Worm (Caenorhabditis elegans) whole organism, young adult: ENCODE measurements around the gene mff-1.

Source experiments
- B0261.1 ChIP-seq: sonication (generic microtip); optimal IDR thresholded peaks from 2 replicates; lab custom pipeline; 2016; ENCODE audit warnings: mild to moderate bottlenecking, missing genetic modification characterization, moderate library complexity, missing compliant biosample characterization
- C06A6.2 ChIP-seq: fragments of 200-800 bp; sonication (Bioruptor generic); conservative IDR thresholded peaks from 2 replicates; pipeline ENCODE4 v1.3.6; 2022; ENCODE audit warnings: missing genetic modification characterization, missing compliant biosample characterization
- D2030.7 ChIP-seq: fragments of 200-800 bp; sonication (Bioruptor generic); IDR thresholded peaks from 2 replicates; pipeline ENCODE4 v1.3.6; 2022; ENCODE audit warnings: missing genetic modification reagents, missing genetic modification characterization, missing compliant biosample characterization
- K11D2.4 ChIP-seq: fragments of 200-800 bp; sonication (Bioruptor generic); IDR thresholded peaks from 2 replicates; pipeline ENCODE4 v1.3.6; 2022; ENCODE audit warnings: missing genetic modification reagents, missing genetic modification characterization, missing compliant biosample characterization
- ZK185.1 ChIP-seq: sonication (generic microtip); optimal IDR thresholded peaks from 2 replicates; lab custom pipeline; 2016; ENCODE audit warnings: mild to moderate bottlenecking, missing genetic modification characterization, missing compliant biosample characterization; ENCODE audit not compliant: poor library complexity, severe bottlenecking
- ama-1 ChIP-seq, 3 experiments: fragments of 150-350 bp in 1 of 3; sonication (generic microtip) in 2 of 3; optimal IDR thresholded peaks; 2 replicates each; lab custom pipeline; 2014 to 2018; ENCODE audit warnings: missing biosample characterization in 2 of 3, missing genetic modification characterization in 2 of 3, missing genetic modification reagents in 2 of 3
- atf-7 ChIP-seq: sonication (generic microtip); optimal IDR thresholded peaks from 2 replicates; lab custom pipeline; 2017; ENCODE audit warnings: mild to moderate bottlenecking, missing genetic modification characterization, missing compliant biosample characterization
- attf-6 ChIP-seq: fragments of 200-800 bp; sonication (Bioruptor generic); IDR thresholded peaks from 2 replicates; pipeline ENCODE4 v1.3.6; 2022; ENCODE audit warnings: missing genetic modification reagents, missing genetic modification characterization, missing compliant biosample characterization
- bed-2 ChIP-seq: fragments of 200-800 bp; sonication (Bioruptor generic); IDR thresholded peaks from 2 replicates; pipeline ENCODE4 v1.3.6; 2022; ENCODE audit warnings: missing genetic modification reagents, missing genetic modification characterization, missing compliant biosample characterization
- cebp-1 ChIP-seq, 2 experiments: fragments of 200-800 bp in 1 of 2; sonication (Bioruptor generic) in 1 of 2; sonication (generic microtip) in 1 of 2; IDR thresholded peaks in 1 of 2; optimal IDR thresholded peaks in 1 of 2; 2 replicates each; pipeline versions ENCODE4 v1.3.6 to Lab custom; 2017 to 2022; ENCODE audit warnings: missing compliant biosample characterization in 2 of 2, missing genetic modification characterization in 2 of 2, mild to moderate bottlenecking in 1 of 2, missing genetic modification reagents in 1 of 2, moderate library complexity in 1 of 2
- ceh-100 ChIP-seq: fragments of 200-800 bp; sonication (Bioruptor generic); IDR thresholded peaks from 2 replicates; pipeline ENCODE4 v1.3.6; 2022; ENCODE audit warnings: missing genetic modification reagents, missing genetic modification characterization, missing compliant biosample characterization
- chd-7 ChIP-seq: sonication (generic microtip); optimal IDR thresholded peaks from 2 replicates; lab custom pipeline; 2016; ENCODE audit warnings: mild to moderate bottlenecking, missing genetic modification characterization, moderate library complexity, missing compliant biosample characterization
- die-1 ChIP-seq: sonication (generic microtip); optimal IDR thresholded peaks from 2 replicates; lab custom pipeline; 2016; ENCODE audit warnings: missing genotype, mild to moderate bottlenecking, missing genetic modification characterization, missing compliant biosample characterization
- dpl-1 ChIP-seq: fragments of 150-350 bp; optimal IDR thresholded peaks from 2 replicates; lab custom pipeline; 2014; ENCODE audit warnings: missing biosample characterization, missing genetic modification reagents, missing genetic modification characterization
- egl-44 ChIP-seq: fragments of 200-800 bp; sonication (Bioruptor generic); IDR thresholded peaks from 2 replicates; pipeline ENCODE4 v1.3.6; 2022; ENCODE audit warnings: missing genetic modification reagents, missing genetic modification characterization, missing compliant biosample characterization
- him-1 ChIP-seq: sonication (generic microtip); optimal IDR thresholded peaks from 2 replicates; lab custom pipeline; 2016; ENCODE audit warnings: missing genotype, missing genetic modification reagents, missing genetic modification characterization, missing compliant biosample characterization
- hmg-1.2 ChIP-seq: fragments of 200-800 bp; sonication (Bioruptor generic); IDR thresholded peaks from 2 replicates; pipeline ENCODE4 v1.3.6; 2022; ENCODE audit warnings: missing genetic modification reagents, missing genetic modification characterization, missing compliant biosample characterization
- lag-1 ChIP-seq: fragments of 200-800 bp; sonication (Bioruptor generic); IDR thresholded peaks from 2 replicates; pipeline ENCODE4 v1.3.6; 2022; ENCODE audit warnings: missing genetic modification reagents, missing genetic modification characterization, missing compliant biosample characterization
- lin-26 ChIP-seq: fragments of 200-800 bp; sonication (Bioruptor generic); IDR thresholded peaks from 2 replicates; pipeline ENCODE4 v1.3.6; 2022; ENCODE audit warnings: missing genetic modification reagents, missing genetic modification characterization, missing compliant biosample characterization
- lir-1 ChIP-seq: fragments of 200-800 bp; sonication (Bioruptor generic); conservative IDR thresholded peaks from 2 replicates; pipeline ENCODE4 v1.3.6; 2022; ENCODE audit warnings: missing genetic modification reagents, missing genetic modification characterization, missing compliant biosample characterization
- madf-6 ChIP-seq: fragments of 200-800 bp; sonication (Bioruptor generic); IDR thresholded peaks from 2 replicates; pipeline ENCODE4 v1.3.6; 2022; ENCODE audit warnings: missing genetic modification reagents, missing genetic modification characterization, missing compliant biosample characterization
- madf-8 ChIP-seq: fragments of 200-800 bp; sonication (Bioruptor generic); conservative IDR thresholded peaks from 2 replicates; pipeline ENCODE4 v1.3.6; 2022; ENCODE audit warnings: missing genetic modification reagents, missing genetic modification characterization, missing compliant biosample characterization
- mxl-1 ChIP-seq: sonication (generic microtip); optimal IDR thresholded peaks from 2 replicates; lab custom pipeline; 2016; ENCODE audit warnings: missing genetic modification characterization, missing compliant biosample characterization
- nfyb-1 ChIP-seq: fragments of 200-800 bp; sonication (Bioruptor generic); IDR thresholded peaks from 2 replicates; pipeline ENCODE4 v1.3.6; 2022; ENCODE audit warnings: missing genetic modification reagents, missing genetic modification characterization, missing compliant biosample characterization
- nhr-27 ChIP-seq: fragments of 200-800 bp; sonication (Bioruptor generic); optimal IDR thresholded peaks from 2 replicates; lab custom pipeline; 2018; ENCODE audit warnings: mild to moderate bottlenecking, missing genetic modification characterization, moderate library complexity, missing compliant biosample characterization
- pbrm-1 ChIP-seq: fragments of 200-800 bp; sonication (Bioruptor generic); IDR thresholded peaks from 2 replicates; pipeline ENCODE4 v1.3.6; 2022; ENCODE audit warnings: missing genetic modification reagents, missing genetic modification characterization, missing compliant biosample characterization
- rcor-1 ChIP-seq: fragments of 200-800 bp; sonication (Bioruptor generic); IDR thresholded peaks from 2 replicates; pipeline ENCODE4 v1.3.6; 2022; ENCODE audit warnings: missing genetic modification reagents, missing genetic modification characterization, missing compliant biosample characterization
- rpc-1 ChIP-seq, 2 experiments: fragments of 150-350 bp in 1 of 2; sonication (generic microtip) in 1 of 2; optimal IDR thresholded peaks; 2 replicates each; lab custom pipeline; 2014 to 2018; ENCODE audit warnings: missing biosample characterization in 1 of 2, missing genetic modification characterization in 1 of 2, missing genetic modification reagents in 1 of 2, missing genotype in 1 of 2
- sdz-38 ChIP-seq: sonication (generic microtip); optimal IDR thresholded peaks from 2 replicates; lab custom pipeline; 2016; ENCODE audit warnings: missing genotype, missing genetic modification characterization, missing compliant biosample characterization
- snpc-1.3 ChIP-seq: sonication (generic microtip); optimal IDR thresholded peaks from 2 replicates; lab custom pipeline; 2017; ENCODE audit warnings: missing genetic modification characterization, mild to moderate bottlenecking, missing compliant biosample characterization, antibody characterized with exemption, moderate library complexity, missing genotype, missing genetic modification reagents; ENCODE audit not compliant: insufficient read depth
- snpc-4 ChIP-seq, 5 experiments: fragments of 150-350 bp in 1 of 5; sonication (generic microtip) in 4 of 5; optimal IDR thresholded peaks; 2 replicates each; lab custom pipeline; 2014 to 2018; ENCODE audit warnings: missing genetic modification characterization in 5 of 5, missing biosample characterization in 3 of 5, antibody characterized with exemption in 2 of 5, mild to moderate bottlenecking in 2 of 5, missing compliant biosample characterization in 2 of 5, missing genotype in 2 of 5, moderate library complexity in 2 of 5, missing genetic modification reagents in 1 of 5
- tbp1 ChIP-seq: fragments of 200-800 bp; sonication (Bioruptor generic); optimal IDR thresholded peaks from 2 replicates; lab custom pipeline; 2018; ENCODE audit warnings: mild to moderate bottlenecking, missing genetic modification characterization, missing compliant biosample characterization
- tlf-1 ChIP-seq: fragments of 200-800 bp; sonication (Bioruptor generic); optimal IDR thresholded peaks from 2 replicates; lab custom pipeline; 2018; ENCODE audit warnings: mild to moderate bottlenecking, missing genetic modification characterization, missing compliant biosample characterization
- zfh-2 ChIP-seq: fragments of 200-800 bp; sonication (Bioruptor generic); conservative IDR thresholded peaks from 2 replicates; pipeline ENCODE4 v1.3.6; 2022; ENCODE audit warnings: missing genetic modification reagents, missing genetic modification characterization, missing compliant biosample characterization
- zim-3 ChIP-seq: sonication (generic microtip); optimal IDR thresholded peaks from 2 replicates; lab custom pipeline; 2017; ENCODE audit warnings: mild to moderate bottlenecking, missing genetic modification characterization, moderate library complexity, missing compliant biosample characterization
- ztf-25 ChIP-seq: fragments of 200-800 bp; sonication (Bioruptor generic); IDR thresholded peaks from 2 replicates; pipeline ENCODE4 v1.3.6; 2022; ENCODE audit warnings: missing genetic modification reagents, missing genetic modification characterization, missing compliant biosample characterization
- ztf-28 ChIP-seq: fragments of 200-800 bp; sonication (Bioruptor generic); IDR thresholded peaks from 2 replicates; pipeline ENCODE4 v1.3.6; 2022; ENCODE audit warnings: missing genetic modification reagents, missing genetic modification characterization, missing compliant biosample characterization

mff-1 gene

DNA sequence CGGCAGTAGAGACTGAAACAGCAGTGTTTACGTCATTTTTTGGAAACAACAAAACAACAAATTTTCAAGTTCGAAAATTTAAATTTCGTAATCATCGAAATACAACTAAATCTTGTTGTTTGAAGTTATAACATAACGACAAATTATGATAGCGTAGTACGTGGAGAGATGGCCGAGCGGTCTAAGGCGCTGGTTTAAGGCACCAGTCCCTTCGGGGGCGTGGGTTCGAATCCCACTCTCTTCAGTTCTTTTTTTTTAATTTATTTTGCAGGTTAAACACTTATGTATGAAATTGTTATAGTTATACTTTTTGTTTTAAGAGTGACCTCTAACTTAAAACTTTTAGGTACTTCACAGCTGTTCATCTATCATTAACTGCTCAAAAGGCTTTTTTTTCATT is 44.7 kb downstream of the mff-1 start (continued):
- TF ChIP-seq die-1 (tag; lab: Kevin White, UChicago) (peak; percentile 68), sdz-38 (tag; lab: Kevin White, UChicago) (no peak), him-1 (tag; lab: Kevin White, UChicago) (peak; percentile 66), snpc-1.3 (tag; lab: Kevin White, UChicago) (peak; percentile 66), pbrm-1 (GFP tag; lab: Robert Waterston, UW) (peak; percentile 68)

DNA sequence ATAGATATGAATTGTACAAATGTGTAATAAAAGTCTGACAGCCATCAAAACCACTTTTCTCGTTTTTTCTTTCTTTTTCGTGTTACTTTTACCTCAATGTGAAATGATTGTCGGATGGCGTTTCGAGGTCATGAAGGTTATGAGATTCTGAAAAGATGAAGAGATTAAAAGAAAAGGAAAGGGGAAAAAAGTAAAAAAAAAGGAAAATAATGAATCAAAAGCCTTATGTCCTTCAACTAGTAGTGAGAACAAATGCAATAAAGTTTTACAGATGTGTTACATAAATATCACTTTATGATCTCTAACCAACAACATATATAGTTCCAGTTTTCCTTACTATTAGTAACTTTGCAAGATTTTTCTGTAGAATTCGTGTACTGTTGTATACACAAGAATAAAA is 46.2 kb downstream of the mff-1 start, which contains the start of gene gmap-3:
Gene gmap-3, minus strand, starts transcription at position 148 of the 400 bp plus-strand sequence.
- TF ChIP-seq B0261.1 (tag; lab: Kevin White, UChicago) (no peak), mxl-1 (tag; lab: Kevin White, UChicago) (no peak), atf-7 (tag; lab: Kevin White, UChicago) (no peak), egl-44 (GFP tag; lab: Robert Waterston, UW) (no peak), madf-8 (GFP tag; lab: Robert Waterston, UW) (no peak), lag-1 (GFP tag; lab: Robert Waterston, UW) (no peak), lir-1 (GFP tag; lab: Robert Waterston, UW) (no peak), K11D2.4 (GFP tag; lab: Robert Waterston, UW) (no peak), ZK185.1 (tag; lab: Kevin White, UChicago) (no peak), zim-3 (no peak), nfyb-1 (GFP tag; lab: Robert Waterston, UW) (no peak), cebp-1 (GFP tag; IDR thresholded peaks at IDR 0.05; lab: Robert Waterston, UW) (no peak), cebp-1 (tag; optimal IDR thresholded peaks at IDR 0.05; lab: Kevin White, UChicago) (no peak), ceh-100 (GFP tag; lab: Robert Waterston, UW) (no peak), zfh-2 (GFP tag; lab: Robert Waterston, UW) (no peak), nhr-27 (no peak)

DNA sequence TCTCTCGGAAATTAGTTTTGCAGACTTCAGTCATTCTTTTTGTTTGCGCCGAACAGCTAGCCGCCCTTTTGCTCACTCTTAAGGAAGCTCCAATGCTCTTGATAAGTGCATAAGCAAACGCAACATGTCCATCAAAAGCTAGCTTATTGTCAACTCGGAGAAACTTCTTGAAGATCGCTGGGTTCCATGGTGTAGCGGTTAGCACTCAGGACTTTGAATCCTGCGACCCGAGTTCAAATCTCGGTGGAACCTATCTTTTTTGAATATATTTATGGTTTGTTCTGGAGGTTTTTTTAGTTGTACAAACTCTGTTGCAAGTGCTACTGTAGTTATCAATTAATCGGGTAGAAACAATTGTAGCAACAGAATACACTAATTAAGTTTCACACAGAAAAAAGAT is 49.5 kb downstream of the mff-1 start:
- no peak for TF ChIP-seq bed-2 (GFP tag; lab: Robert Waterston, UW)
- TF ChIP-seq egl-44 (GFP tag; lab: Robert Waterston, UW), result 0 out of 2 replicates have a peak, but pooled peaks have one; percentile 27
- TF ChIP-seq ztf-28 (GFP tag; lab: Robert Waterston, UW), result 0 out of 2 replicates have a peak, but pooled peaks have one; percentile 51
- 0 out of 2 replicates have a peak, but pooled peaks have one; percentile 4 for TF ChIP-seq ztf-25 (GFP tag; lab: Robert Waterston, UW)
- peak; percentile 17; the same call in 1 of the 2 replicates for TF ChIP-seq madf-6 (GFP tag; lab: Robert Waterston, UW)
- no peak for TF ChIP-seq snpc-4 (GFP tag; optimal IDR thresholded peaks at IDR 0.05; lab: Kevin White, UChicago)
- TF ChIP-seq snpc-4 (tag; optimal IDR thresholded peaks at IDR 0.05; lab: Kevin White, UChicago), result peak in 1 of 4 experiments; percentile 22
- no peak for TF ChIP-seq dpl-1 (GFP tag; lab: Kevin White, UChicago)
- TF ChIP-seq rpc-1 (optimal IDR thresholded peaks at IDR 0.05; lab: Kevin White, UChicago), result peak; percentile 74
- TF ChIP-seq rpc-1 (tag; optimal IDR thresholded peaks at IDR 0.05; lab: Kevin White, UChicago), result peak; percentile 85
- TF ChIP-seq attf-6 (GFP tag; lab: Robert Waterston, UW), result no peak
- peak; percentile 86 for TF ChIP-seq tbp1 (GFP tag; lab: Kevin White, UChicago)
- peak; percentile 48 for TF ChIP-seq hmg-1.2 (GFP tag; lab: Robert Waterston, UW)
- peak; percentile 26 for TF ChIP-seq ZK185.1 (tag; lab: Kevin White, UChicago)
- TF ChIP-seq rcor-1 (GFP tag; lab: Robert Waterston, UW), result peak; percentile 56; the same call in 1 of the 2 replicates
- no peak for TF ChIP-seq ama-1 (optimal IDR thresholded peaks at IDR 0.05; lab: Kevin White, UChicago)
- TF ChIP-seq ama-1 (GFP tag; optimal IDR thresholded peaks at IDR 0.05; lab: Kevin White, UChicago), result no peak
- peak; percentile 87 for TF ChIP-seq lin-26
- TF ChIP-seq B0261.1 (tag; lab: Kevin White, UChicago), result peak; percentile 71
- TF ChIP-seq chd-7 (tag; lab: Kevin White, UChicago), result peak; percentile 34
- peak; percentile 30; the same call in 1 of the 2 replicates for TF ChIP-seq D2030.7 (GFP tag; lab: Robert Waterston, UW)
- TF ChIP-seq tlf-1 (GFP tag; lab: Kevin White, UChicago), result no peak
- TF ChIP-seq C06A6.2, result no peak
- TF ChIP-seq die-1 (tag; lab: Kevin White, UChicago), result peak; percentile 58
- TF ChIP-seq, all 124 proteins: peak for 15
